Fruit fly (Drosophila melanogaster) whole organism, wandering third instar larva: ENCODE data around the gene CG42534.

Experiments used
- CG9705 ChIP-seq: fragments of 200-800 bp; sonication (Bioruptor generic); optimal IDR thresholded peaks from 2 replicates; lab custom pipeline; 2018; ENCODE audit warnings: missing biosample characterization, mild to moderate bottlenecking, missing genetic modification characterization
- Dif ChIP-seq: fragments of 200-275, 200-300 bp; sonication (Bioruptor generic); optimal IDR thresholded peaks from 2 replicates; lab custom pipeline; 2018; ENCODE audit warnings: missing biosample characterization, missing genetic modification characterization; ENCODE audit not compliant: partially characterized antibody
- pan ChIP-seq: fragments of >200 bp; optimal IDR thresholded peaks from 2 replicates; lab custom pipeline; 2017
- psq ChIP-seq: fragments of 200-800 bp; sonication (Bioruptor generic); optimal IDR thresholded peaks from 3 replicates; lab custom pipeline; 2017; ENCODE audit warnings: missing biosample characterization, mild to moderate bottlenecking, missing genetic modification characterization, moderate library complexity

dm6 chr3R:27408683-27409082 is 68.3 kb downstream of the CG42534 start:
- TF ChIP-seq psq (GFP tag; lab: Kevin White, UChicago) (no peak), pan (lab: Kevin White, UChicago) (no peak), Dif (GFP tag; lab: Kevin White, UChicago) (no peak), CG9705 (GFP tag; lab: Kevin White, UChicago) (no peak)
